Comparison of ENCODE assay signal across 4 fruit fly cellular contexts in genomic region chr3L:682420-682882, dm6.
TF ChIP-seq lines count a peak whose summit lies in the region.

CG3386 (minus strand) TSS chr3L:682470.

- no peak for TF ChIP-seq CTCF in whole organism, embryonic (GFP tag; optimal IDR thresholded peaks at IDR 0.05; lab: Kevin White, UChicago)

TF ChIP-seq in whole organism, adult, 20 proteins besides CTCF, POLR2A, EP300 and RAD21:
- TF ChIP-seq ovo (GFP tag; optimal IDR thresholded peaks at IDR 0.05; lab: Kevin White, UChicago) (peak; percentile 85), cnc (optimal IDR thresholded peaks at IDR 0.05; lab: Kevin White, UChicago) (no peak), CG14711 (tag; optimal IDR thresholded peaks at IDR 0.05; lab: Kevin White, UChicago) (no peak), CG12768 (GFP tag; optimal IDR thresholded peaks at IDR 0.05; lab: Kevin White, UChicago) (no peak), Clk (GFP tag; optimal IDR thresholded peaks at IDR 0.05; lab: Kevin White, UChicago) (no peak), Crg-1 (GFP tag; optimal IDR thresholded peaks at IDR 0.05; lab: Kevin White, UChicago) (no peak), tj (GFP tag; optimal IDR thresholded peaks at IDR 0.05; lab: Kevin White, UChicago) (no peak), CG5204 (GFP tag; optimal IDR thresholded peaks at IDR 0.05; lab: Kevin White, UChicago) (no peak)
TF ChIP-seq in whole organism, adult: peak in this region for 1.

TF ChIP-seq in whole organism, embryonic, 481 proteins besides CTCF, POLR2A, EP300 and RAD21 (continues in another document):
- TF ChIP-seq Hr3 (GFP tag; optimal IDR thresholded peaks at IDR 0.05; lab: Kevin White, UChicago) (no peak), CG16863 (GFP tag; optimal IDR thresholded peaks at IDR 0.05; lab: Kevin White, UChicago) (no peak), B-H1 (GFP tag; IDR thresholded peaks at IDR 0.05; lab: Robert Waterston, UW) (no peak), CG8290 (GFP tag; optimal IDR thresholded peaks at IDR 0.05; lab: Kevin White, UChicago) (no peak), CG8290 (tag; optimal IDR thresholded peaks at IDR 0.05; lab: Kevin White, UChicago) (no peak), CG10959 (GFP tag; IDR thresholded peaks at IDR 0.05; lab: Robert Waterston, UW) (no peak), CG1024 (GFP tag; IDR thresholded peaks at IDR 0.05; lab: Robert Waterston, UW) (no peak), zen (tag; optimal IDR thresholded peaks at IDR 0.05; lab: Kevin White, UChicago) (peak; percentile 34), ATbp (GFP tag; optimal IDR thresholded peaks at IDR 0.05; lab: Kevin White, UChicago) (no peak), CG6689 (GFP tag; IDR thresholded peaks at IDR 0.05; lab: Robert Waterston, UW) (0 out of 2 replicates have a peak, but pooled peaks have one; percentile 5), pho (GFP tag; optimal IDR thresholded peaks at IDR 0.05; lab: Kevin White, UChicago) (no peak), Doc3 (GFP tag; IDR thresholded peaks at IDR 0.05; lab: Robert Waterston, UW; ENCODE audit: partially characterized antibody) (no peak), MBD-R2 (GFP tag; IDR thresholded peaks at IDR 0.05; lab: Robert Waterston, UW) (no peak), CG6175 (GFP tag; IDR thresholded peaks at IDR 0.05; lab: Robert Waterston, UW) (no peak), da (GFP tag; optimal IDR thresholded peaks at IDR 0.05; lab: Kevin White, UChicago) (no peak), Neu2 (GFP tag; optimal IDR thresholded peaks at IDR 0.05; lab: Kevin White, UChicago; ENCODE audit: borderline replicate concordance) (no peak), CG14965 (GFP tag; optimal IDR thresholded peaks at IDR 0.05; lab: Kevin White, UChicago; ENCODE audit: borderline replicate concordance) (no peak), gro (GFP tag; optimal IDR thresholded peaks at IDR 0.05; lab: Kevin White, UChicago) (peak; percentile 7), Hmr (GFP tag; optimal IDR thresholded peaks at IDR 0.05; lab: Kevin White, UChicago) (no peak), HLHmδ (GFP tag; optimal IDR thresholded peaks at IDR 0.05; lab: Kevin White, UChicago) (no peak), E2f2 (GFP tag; IDR thresholded peaks at IDR 0.05; lab: Robert Waterston, UW) (0 out of 2 replicates have a peak, but pooled peaks have one; percentile 5), Trl (optimal IDR thresholded peaks at IDR 0.05; lab: Kevin White, UChicago) (peak; percentile 65 to 75), Trl (GFP tag; optimal IDR thresholded peaks at IDR 0.05; lab: Kevin White, UChicago) (no peak), CG3995 (GFP tag; optimal IDR thresholded peaks at IDR 0.05; lab: Kevin White, UChicago) (no peak), ERR (GFP tag; optimal IDR thresholded peaks at IDR 0.05; lab: Kevin White, UChicago) (peak; percentile 18), CG7987 (GFP tag; optimal IDR thresholded peaks at IDR 0.05; lab: Kevin White, UChicago) (no peak), CG11696 (GFP tag; IDR thresholded peaks at IDR 0.05; lab: Robert Waterston, UW) (peak; percentile 91), C15 (GFP tag; IDR thresholded peaks at IDR 0.05; lab: Robert Waterston, UW) (no peak)

TF ChIP-seq in whole organism, prepupa, 60 proteins besides CTCF, POLR2A, EP300 and RAD21:
- TF ChIP-seq CG6276 (GFP tag; optimal IDR thresholded peaks at IDR 0.05; lab: Kevin White, UChicago), result peak; percentile 52
- TF ChIP-seq CG9139 (GFP tag; optimal IDR thresholded peaks at IDR 0.05; lab: Kevin White, UChicago), result no peak
- TF ChIP-seq svp (GFP tag; lab: Kevin White, UChicago), result peak; percentile 86
- peak; percentile 13 for TF ChIP-seq dsx (GFP tag; optimal IDR thresholded peaks at IDR 0.05; lab: Kevin White, UChicago; ENCODE audit: poor library complexity, severe bottlenecking)
- no peak for TF ChIP-seq CG7368 (GFP tag; optimal IDR thresholded peaks at IDR 0.05; lab: Kevin White, UChicago)
- TF ChIP-seq ss (GFP tag; optimal IDR thresholded peaks at IDR 0.05; lab: Kevin White, UChicago), result peak; percentile 63 to 85
- 0 out of 3 replicates have a peak, but pooled peaks have one; percentile 6 for TF ChIP-seq eg (GFP tag; IDR thresholded peaks at IDR 0.05; lab: Robert Waterston, UW)
- peak; percentile 65 for TF ChIP-seq Eip78C (GFP tag; lab: Kevin White, UChicago)
- peak; percentile 29; the same call in 1 of the 3 replicates for TF ChIP-seq CG6163 (GFP tag; IDR thresholded peaks at IDR 0.05; lab: Robert Waterston, UW)
- no peak for TF ChIP-seq Smox (GFP tag; optimal IDR thresholded peaks at IDR 0.05; lab: Kevin White, UChicago)
- no peak for TF ChIP-seq Eip93F (GFP tag; optimal IDR thresholded peaks at IDR 0.05; lab: Kevin White, UChicago)
- peak; percentile 17 for TF ChIP-seq Lpt (GFP tag; optimal IDR thresholded peaks at IDR 0.05; lab: Kevin White, UChicago)
- TF ChIP-seq CG3032 (tag; optimal IDR thresholded peaks at IDR 0.05; lab: Kevin White, UChicago), result no peak
- TF ChIP-seq CG15336 (GFP tag; IDR thresholded peaks at IDR 0.05; lab: Robert Waterston, UW), result peak; percentile 17; the same call in 1 of the 2 replicates
- peak; percentile 58 for TF ChIP-seq CG8319 (GFP tag; optimal IDR thresholded peaks at IDR 0.05; lab: Kevin White, UChicago)

TF ChIP-seq in whole organism, pupa, 21 proteins besides CTCF, POLR2A, EP300 and RAD21:
- no peak for TF ChIP-seq rn (GFP tag; IDR thresholded peaks at IDR 0.05; lab: Robert Waterston, UW)
- peak; percentile 1 for TF ChIP-seq CG8301 (tag; optimal IDR thresholded peaks at IDR 0.05; lab: Kevin White, UChicago)
- peak; percentile 9; the same call in 1 of the 3 replicates for TF ChIP-seq CG4496 (GFP tag; IDR thresholded peaks at IDR 0.05; lab: Robert Waterston, UW)
- TF ChIP-seq CG14655 (GFP tag; optimal IDR thresholded peaks at IDR 0.05; lab: Kevin White, UChicago), result no peak
- 0 out of 2 replicates have a peak, but pooled peaks have one; percentile 30 for TF ChIP-seq CG12605 (GFP tag; IDR thresholded peaks at IDR 0.05; lab: Robert Waterston, UW)
- peak; percentile 0 for TF ChIP-seq gl (tag; optimal IDR thresholded peaks at IDR 0.05; lab: Kevin White, UChicago)
- TF ChIP-seq Pif1A (GFP tag; optimal IDR thresholded peaks at IDR 0.05; lab: Kevin White, UChicago), result peak; percentile 51
- peak; percentile 30 for TF ChIP-seq CG13204 (GFP tag; optimal IDR thresholded peaks at IDR 0.05; lab: Kevin White, UChicago)
- no peak for TF ChIP-seq Pif1B (GFP tag; optimal IDR thresholded peaks at IDR 0.05; lab: Kevin White, UChicago)
- no peak; the same call in 1 of the 2 replicates for TF ChIP-seq Ets98B (GFP tag; IDR thresholded peaks at IDR 0.05; lab: Robert Waterston, UW)
- peak; percentile 37 for TF ChIP-seq EcR (GFP tag; optimal IDR thresholded peaks at IDR 0.05; lab: Kevin White, UChicago)
